Fruit fly (Drosophila melanogaster) whole organism, wandering third instar larva: Measurements from ENCODE around the gene Srp68.

Experiments used
- CG32264 ChIP-seq: fragments of 200-800 bp; sonication (Bioruptor generic); optimal IDR thresholded peaks from 2 replicates; lab custom pipeline; 2016; ENCODE audit warnings: missing biosample characterization, missing genetic modification characterization
- CG9705 ChIP-seq: fragments of 200-800 bp; sonication (Bioruptor generic); optimal IDR thresholded peaks from 2 replicates; lab custom pipeline; 2018; ENCODE audit warnings: missing biosample characterization, mild to moderate bottlenecking, missing genetic modification characterization
- CrebA ChIP-seq: fragments of 200-800 bp; sonication (Bioruptor generic); optimal IDR thresholded peaks from 2 replicates; lab custom pipeline; 2016; ENCODE audit warnings: missing biosample characterization, mild to moderate bottlenecking, missing genetic modification characterization, borderline replicate concordance
- Dif ChIP-seq: fragments of 200-275, 200-300 bp; sonication (Bioruptor generic); optimal IDR thresholded peaks from 2 replicates; lab custom pipeline; 2018; ENCODE audit warnings: missing biosample characterization, missing genetic modification characterization; ENCODE audit not compliant: partially characterized antibody
- HLH106 ChIP-seq: fragments of 200-800 bp; optimal IDR thresholded peaks from 3 replicates; lab custom pipeline; 2019; ENCODE audit warnings: missing biosample characterization, mild to moderate bottlenecking, missing genetic modification characterization, moderate library complexity
- Hnf4 ChIP-seq: fragments of 200-800 bp; sonication (Bioruptor generic); optimal IDR thresholded peaks from 2 replicates; lab custom pipeline; 2016; ENCODE audit warnings: missing biosample characterization, mild to moderate bottlenecking, missing genetic modification characterization
- Hr78 ChIP-seq: fragments of >200 bp; optimal IDR thresholded peaks from 2 replicates; lab custom pipeline; 2017; ENCODE audit warnings: missing biosample characterization, missing genetic modification characterization
- Mio ChIP-seq: sonication (Bioruptor generic); optimal IDR thresholded peaks from 2 replicates; lab custom pipeline; 2016; ENCODE audit warnings: missing biosample characterization, missing genetic modification characterization
- N ChIP-seq: fragments of >200 bp; optimal IDR thresholded peaks from 2 replicates; lab custom pipeline; 2018; ENCODE audit warnings: missing biosample characterization, missing external identifiers, missing genetic modification characterization
- OdsH ChIP-seq: fragments of 200-800 bp; sonication (Bioruptor generic); optimal IDR thresholded peaks from 2 replicates; lab custom pipeline; 2016; ENCODE audit warnings: missing biosample characterization, mild to moderate bottlenecking, missing genetic modification characterization
- Rel ChIP-seq, 2 experiments: fragments of 200-800 bp; sonication (Bioruptor generic) in 1 of 2; optimal IDR thresholded peaks; 2 replicates in 1 of 2; 3 replicates in 1 of 2; lab custom pipeline; 2016 to 2019; ENCODE audit warnings: mild to moderate bottlenecking in 2 of 2, missing biosample characterization in 2 of 2, missing genetic modification characterization in 2 of 2, moderate library complexity in 1 of 2
- Sp1 ChIP-seq: fragments of 200-800 bp; sonication (Bioruptor generic); optimal IDR thresholded peaks from 3 replicates; lab custom pipeline; 2019; ENCODE audit warnings: missing biosample characterization, mild to moderate bottlenecking, missing genetic modification characterization, moderate library complexity
- Vsx2 ChIP-seq: fragments of 200-300, 225-300 bp; sonication (Bioruptor generic); optimal IDR thresholded peaks from 2 replicates; lab custom pipeline; 2018; ENCODE audit warnings: missing biosample characterization, missing genetic modification characterization; ENCODE audit not compliant: partially characterized antibody
- br ChIP-seq: fragments of 200-800 bp; sonication (Bioruptor generic); optimal IDR thresholded peaks from 2 replicates; lab custom pipeline; 2016; ENCODE audit warnings: missing biosample characterization, missing genetic modification characterization
- dl ChIP-seq, 2 experiments: fragments of 175-275, 200-275 bp in 1 of 2; fragments of 200-275 bp in 1 of 2; sonication (Bioruptor generic); optimal IDR thresholded peaks; lab custom pipeline; 2018; ENCODE audit warnings: mild to moderate bottlenecking in 2 of 2, missing biosample characterization in 2 of 2, missing genetic modification characterization in 2 of 2, moderate library complexity in 2 of 2; ENCODE audit not compliant: partially characterized antibody in 2 of 2, insufficient read depth in 1 of 2
- dmrt93B ChIP-seq: fragments of 200-800 bp; sonication (Bioruptor generic); optimal IDR thresholded peaks from 2 replicates; lab custom pipeline; 2018; ENCODE audit warnings: missing biosample characterization, mild to moderate bottlenecking, missing genetic modification characterization
- ey ChIP-seq: fragments of 200-800 bp; sonication (Bioruptor generic); optimal IDR thresholded peaks from 2 replicates; lab custom pipeline; 2016; ENCODE audit warnings: missing biosample characterization, missing genetic modification characterization
- foxo ChIP-seq, 2 experiments: fragments of 200-800 bp; sonication (Bioruptor generic); optimal IDR thresholded peaks; 2 replicates in 1 of 2; 3 replicates in 1 of 2; lab custom pipeline; 2016 to 2017; ENCODE audit warnings: missing biosample characterization in 2 of 2, missing genetic modification characterization in 2 of 2
- fru ChIP-seq: fragments of 200-800 bp; sonication (Bioruptor generic); optimal IDR thresholded peaks from 3 replicates; lab custom pipeline; 2016; ENCODE audit warnings: missing biosample characterization, mild to moderate bottlenecking, missing genetic modification characterization
- h ChIP-seq: fragments of 200-800 bp; sonication (Bioruptor generic); optimal IDR thresholded peaks from 3 replicates; lab custom pipeline; 2016; ENCODE audit warnings: missing biosample characterization, mild to moderate bottlenecking, missing genetic modification characterization
- jim ChIP-seq: fragments of 175-275, 200-325 bp; sonication (Bioruptor generic); optimal IDR thresholded peaks from 2 replicates; lab custom pipeline; 2016; ENCODE audit warnings: missing biosample characterization, mild to moderate bottlenecking, missing genetic modification characterization
- lola ChIP-seq: fragments of >200 bp; optimal IDR thresholded peaks from 2 replicates; lab custom pipeline; 2017; ENCODE audit warnings: missing biosample characterization, missing genetic modification characterization
- psq ChIP-seq: fragments of 200-800 bp; sonication (Bioruptor generic); optimal IDR thresholded peaks from 3 replicates; lab custom pipeline; 2017; ENCODE audit warnings: missing biosample characterization, mild to moderate bottlenecking, missing genetic modification characterization, moderate library complexity
- rgr ChIP-seq: fragments of 200-800 bp; sonication (Bioruptor generic); optimal IDR thresholded peaks from 3 replicates; lab custom pipeline; 2016; ENCODE audit warnings: missing biosample characterization, mild to moderate bottlenecking, missing genetic modification characterization
- sage ChIP-seq: fragments of 200-800 bp; sonication (Bioruptor generic); optimal IDR thresholded peaks from 2 replicates; lab custom pipeline; 2016; ENCODE audit warnings: missing biosample characterization, mild to moderate bottlenecking, missing genetic modification characterization
- sv ChIP-seq: fragments of 200-800 bp; sonication (Bioruptor generic); optimal IDR thresholded peaks from 3 replicates; lab custom pipeline; 2016; ENCODE audit warnings: missing biosample characterization, missing genetic modification characterization
- tai ChIP-seq: sonication (Bioruptor generic); optimal IDR thresholded peaks from 2 replicates; lab custom pipeline; 2016; ENCODE audit warnings: missing biosample characterization, missing genetic modification characterization
- usp ChIP-seq: fragments of >200 bp; optimal IDR thresholded peaks from 2 replicates; lab custom pipeline; 2017; ENCODE audit warnings: missing biosample characterization, missing genetic modification characterization

Srp68 gene

dm6 chr3L:8968437-8968836, 6.4 kb upstream of the Srp68 start, which contains the start of gene CG5026:
Gene CG5026 (plus strand): TSS chr3L:8968528.
- TF ChIP-seq jim: no peak
- peak; percentile 93 for TF ChIP-seq psq
- TF ChIP-seq Rel (GFP tag; optimal IDR thresholded peaks at IDR 0.05; lab: Kevin White, UChicago): no peak
- TF ChIP-seq Rel (tag; optimal IDR thresholded peaks at IDR 0.05; lab: Kevin White, UChicago): peak; percentile 76
- peak; percentile 3 for TF ChIP-seq OdsH (GFP tag; lab: Kevin White, UChicago)
- TF ChIP-seq, all 38 proteins: peak for 3

dm6 chr3L:8978678-8979413, 4.0 kb downstream of the Srp68 start:
- no peak for TF ChIP-seq jim
- TF ChIP-seq br (GFP tag; lab: Kevin White, UChicago): no peak
- peak in 1 of 2 experiments; percentile 42 for TF ChIP-seq foxo (GFP tag; optimal IDR thresholded peaks at IDR 0.05; lab: Kevin White, UChicago)
- TF ChIP-seq CG9705 (GFP tag; lab: Kevin White, UChicago): no peak
- no peak for TF ChIP-seq CG32264 (GFP tag; lab: Kevin White, UChicago)
- no peak for TF ChIP-seq Mio
- TF ChIP-seq ey: peak; percentile 55
- TF ChIP-seq sv: no peak
- TF ChIP-seq Rel (GFP tag; optimal IDR thresholded peaks at IDR 0.05; lab: Kevin White, UChicago): no peak
- TF ChIP-seq Rel (tag; optimal IDR thresholded peaks at IDR 0.05; lab: Kevin White, UChicago): no peak
- TF ChIP-seq OdsH (GFP tag; lab: Kevin White, UChicago): peak; percentile 44
- TF ChIP-seq CrebA (GFP tag; lab: Kevin White, UChicago): no peak
- peak; percentile 46 for TF ChIP-seq rgr (GFP tag; lab: Kevin White, UChicago)
- TF ChIP-seq Dif: peak; percentile 51
- TF ChIP-seq fru (GFP tag; lab: Kevin White, UChicago): peak; percentile 8
- peak; percentile 44 for TF ChIP-seq h (GFP tag; lab: Kevin White, UChicago)
- peak; percentile 68 for TF ChIP-seq psq
- TF ChIP-seq HLH106 (tag; lab: Kevin White, UChicago): peak; percentile 13
- TF ChIP-seq, all 38 proteins: peak for 9

dm6 chr3L:8979780-8980179, 4.9 kb downstream of the Srp68 start, which contains the start of gene CG5644:
Gene CG5644 (minus strand): TSS chr3L:8979880.
- TF ChIP-seq h (GFP tag; lab: Kevin White, UChicago) (no peak), N (GFP tag; lab: Kevin White, UChicago) (no peak), fru (GFP tag; lab: Kevin White, UChicago) (no peak), ey (no peak), Hr78 (GFP tag; lab: Kevin White, UChicago) (no peak), Mio (no peak), Sp1 (GFP tag; lab: Kevin White, UChicago) (no peak), sv (no peak), OdsH (GFP tag; lab: Kevin White, UChicago) (no peak), CrebA (GFP tag; lab: Kevin White, UChicago) (no peak), psq (no peak), CG32264 (GFP tag; lab: Kevin White, UChicago) (no peak), tai (no peak), foxo (GFP tag; optimal IDR thresholded peaks at IDR 0.05; lab: Kevin White, UChicago) (no peak)

dm6 chr3L:8981495-8981894, 6.6 kb downstream of the Srp68 start, which contains the start of gene CG13314:
Gene CG13314 (plus strand): TSS chr3L:8981795.
- no peak for TF ChIP-seq fru (GFP tag; lab: Kevin White, UChicago)
- TF ChIP-seq Vsx2 (GFP tag; lab: Kevin White, UChicago): no peak
- TF ChIP-seq dl (GFP tag; optimal IDR thresholded peaks at IDR 0.05; lab: Kevin White, UChicago; ENCODE audit: insufficient read depth in 1 of 2, partially characterized antibody in 2 of 2): no peak
- TF ChIP-seq sv: no peak
- no peak for TF ChIP-seq h (GFP tag; lab: Kevin White, UChicago)
- TF ChIP-seq foxo (GFP tag; optimal IDR thresholded peaks at IDR 0.05; lab: Kevin White, UChicago): no peak
- TF ChIP-seq tai: no peak
- TF ChIP-seq Hnf4 (GFP tag; lab: Kevin White, UChicago): no peak
- TF ChIP-seq ey: no peak
- no peak for TF ChIP-seq Mio
- no peak for TF ChIP-seq sage (GFP tag; lab: Kevin White, UChicago)
- no peak for TF ChIP-seq dmrt93B (GFP tag; lab: Kevin White, UChicago)
- no peak for TF ChIP-seq lola
- no peak for TF ChIP-seq Dif
- no peak for TF ChIP-seq usp
- TF ChIP-seq, all 38 proteins: peak for 0

dm6 chr3L:8982044-8982443, 7.2 kb downstream of the Srp68 start:
- peak; percentile 15 for TF ChIP-seq HLH106 (tag; lab: Kevin White, UChicago)
- peak; percentile 12 for TF ChIP-seq h (GFP tag; lab: Kevin White, UChicago)
- TF ChIP-seq sv: no peak
- no peak for TF ChIP-seq jim
- TF ChIP-seq foxo (GFP tag; optimal IDR thresholded peaks at IDR 0.05; lab: Kevin White, UChicago): peak in 1 of 2 experiments; percentile 26
- no peak for TF ChIP-seq dl (GFP tag; optimal IDR thresholded peaks at IDR 0.05; lab: Kevin White, UChicago; ENCODE audit: insufficient read depth in 1 of 2, partially characterized antibody in 2 of 2)
- TF ChIP-seq Rel (GFP tag; optimal IDR thresholded peaks at IDR 0.05; lab: Kevin White, UChicago): no peak
- no peak for TF ChIP-seq Rel (tag; optimal IDR thresholded peaks at IDR 0.05; lab: Kevin White, UChicago)
